Fruit fly (Drosophila melanogaster): Measurements from ENCODE around the gene crp.

crp gene

DNA sequence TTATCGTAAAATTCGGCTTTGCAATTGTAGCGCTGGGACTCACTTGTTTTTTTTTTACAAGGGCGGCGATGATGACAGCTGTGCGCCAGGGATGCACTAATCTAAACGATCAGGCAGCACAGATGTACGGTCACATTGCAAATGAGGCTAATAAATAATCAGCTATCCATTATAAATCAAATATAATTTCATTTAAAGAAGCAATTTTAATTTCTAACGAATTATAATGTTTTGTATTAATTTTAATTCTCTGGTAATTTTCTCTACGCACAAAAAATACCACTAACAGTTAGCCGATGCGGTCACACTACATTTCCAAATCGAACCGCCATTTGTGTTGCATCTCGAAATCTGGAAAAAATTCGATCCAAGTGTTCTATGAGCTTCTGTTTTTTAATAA lies 23.1 kb upstream of the crp start, which contains the start of the genes cni and fzy (continued):
- TF ChIP-seq unc-4 (GFP tag; IDR thresholded peaks at IDR 0.05; ENCODE audit: partially characterized antibody) (peak; percentile 37; the same call in 1 of the 2 replicates), CG10209 (GFP tag; optimal IDR thresholded peaks at IDR 0.05) (peak; percentile 11), CG15514 (GFP tag; optimal IDR thresholded peaks at IDR 0.05) (peak; percentile 64), grn (GFP tag; optimal IDR thresholded peaks at IDR 0.05) (no peak), zfh2 (GFP tag; optimal IDR thresholded peaks at IDR 0.05) (peak; percentile 14), CG12155 (GFP tag; optimal IDR thresholded peaks at IDR 0.05) (peak; percentile 37), CG16813 (GFP tag; IDR thresholded peaks at IDR 0.05; ENCODE audit: partially characterized antibody) (peak; percentile 43; the same call in 1 of the 3 replicates), Dbx (GFP tag; IDR thresholded peaks at IDR 0.05) (0 out of 3 replicates have a peak, but pooled peaks have one; percentile 32), BEAF-32 (GFP tag; optimal IDR thresholded peaks at IDR 0.05) (peak; percentile 62), lilli (GFP tag; optimal IDR thresholded peaks at IDR 0.05) (peak; percentile 48), CG8290 (GFP tag; optimal IDR thresholded peaks at IDR 0.05) (no peak), CG8290 (tag; optimal IDR thresholded peaks at IDR 0.05) (no peak), CG10654 (GFP tag; optimal IDR thresholded peaks at IDR 0.05) (peak; percentile 6), CG1603 (tag; optimal IDR thresholded peaks at IDR 0.05) (peak; percentile 77), CG13287 (GFP tag; IDR thresholded peaks at IDR 0.05; ENCODE audit: partially characterized antibody) (peak; percentile 49; the same call in 1 of the 2 replicates), CG4617 (GFP tag; optimal IDR thresholded peaks at IDR 0.05; ENCODE audit: borderline replicate concordance) (peak; percentile 70), CG18262 (tag; optimal IDR thresholded peaks at IDR 0.05) (peak; percentile 27), dpn (GFP tag; optimal IDR thresholded peaks at IDR 0.05) (peak in 1 of 2 experiments; percentile 48), nerfin-1 (tag; optimal IDR thresholded peaks at IDR 0.05) (no peak), corto (GFP tag; optimal IDR thresholded peaks at IDR 0.05) (peak; percentile 51), dmrt11E (tag; optimal IDR thresholded peaks at IDR 0.05) (peak; percentile 21), tap (tag; optimal IDR thresholded peaks at IDR 0.05) (no peak), Ssrp (tag; optimal IDR thresholded peaks at IDR 0.05) (peak; percentile 3), CG2116 (GFP tag; optimal IDR thresholded peaks at IDR 0.05) (peak; percentile 88), CG9797 (GFP tag; optimal IDR thresholded peaks at IDR 0.05) (peak; percentile 98), ci (GFP tag; IDR thresholded peaks at IDR 0.05) (no peak), jigr1 (GFP tag; IDR thresholded peaks at IDR 0.05) (no peak), ftz-f1 (GFP tag; optimal IDR thresholded peaks at IDR 0.05) (peak; percentile 93), p53 (GFP tag; optimal IDR thresholded peaks at IDR 0.05) (no peak), Ptx1 (GFP tag; IDR thresholded peaks at IDR 0.05) (no peak), row (GFP tag; IDR thresholded peaks at IDR 0.05) (peak; percentile 36; the same call in 1 of the 3 replicates), ash1 (GFP tag; optimal IDR thresholded peaks at IDR 0.05) (no peak), Drgx (GFP tag; IDR thresholded peaks at IDR 0.05) (no peak), stwl (tag; optimal IDR thresholded peaks at IDR 0.05) (peak; percentile 69), CG10543 (GFP tag; optimal IDR thresholded peaks at IDR 0.05) (no peak), CG7556 (GFP tag; optimal IDR thresholded peaks at IDR 0.05) (no peak), CG30020 (tag; optimal IDR thresholded peaks at IDR 0.05) (peak; percentile 58), CG32772 (GFP tag; IDR thresholded peaks at IDR 0.05) (peak; percentile 79), CG7357 (GFP tag; IDR thresholded peaks at IDR 0.05) (no peak), Bteb2 (GFP tag; optimal IDR thresholded peaks at IDR 0.05) (no peak), ewg (GFP tag; optimal IDR thresholded peaks at IDR 0.05) (peak; percentile 7), Vsx1 (GFP tag; optimal IDR thresholded peaks at IDR 0.05) (peak; percentile 80), Camta (GFP tag; optimal IDR thresholded peaks at IDR 0.05) (peak; percentile 22), knrl (GFP tag; IDR thresholded peaks at IDR 0.05; ENCODE audit: partially characterized antibody) (0 out of 3 replicates have a peak, but pooled peaks have one; percentile 37), Deaf1 (tag; optimal IDR thresholded peaks at IDR 0.05) (no peak), CG34376 (GFP tag; optimal IDR thresholded peaks at IDR 0.05) (peak; percentile 16), HmgD (GFP tag; optimal IDR thresholded peaks at IDR 0.05) (no peak), tx (GFP tag; optimal IDR thresholded peaks at IDR 0.05) (no peak), ems (GFP tag; optimal IDR thresholded peaks at IDR 0.05) (no peak), CG3995 (GFP tag; optimal IDR thresholded peaks at IDR 0.05) (no peak)

All from whole organism, embryonic.